Worm (Caenorhabditis elegans) whole organism, young adult: ENCODE measurements around the gene rpia-1.

Experiments
- die-1 ChIP-seq: sonication (generic microtip); optimal IDR thresholded peaks from 2 replicates; lab custom pipeline; 2016; ENCODE audit warnings: missing genotype, mild to moderate bottlenecking, missing genetic modification characterization, missing compliant biosample characterization
- egrh-3 ChIP-seq: fragments of 200-800 bp; sonication (Bioruptor generic); IDR thresholded peaks from 2 replicates; pipeline ENCODE4 v1.3.6; 2022; ENCODE audit warnings: missing genetic modification reagents, missing genetic modification characterization, missing compliant biosample characterization
- hrde-1 ChIP-seq: sonication (generic microtip); optimal IDR thresholded peaks from 2 replicates; lab custom pipeline; 2016; ENCODE audit warnings: missing genetic modification characterization, mild to moderate bottlenecking, missing compliant biosample characterization, moderate library complexity, missing genotype, missing genetic modification reagents, borderline replicate concordance
- madf-10 ChIP-seq: sonication (generic microtip); optimal IDR thresholded peaks from 2 replicates; lab custom pipeline; 2016; ENCODE audit warnings: mild to moderate bottlenecking, missing genetic modification characterization, missing compliant biosample characterization
- nfyb-1 ChIP-seq: fragments of 200-800 bp; sonication (Bioruptor generic); IDR thresholded peaks from 2 replicates; pipeline ENCODE4 v1.3.6; 2022; ENCODE audit warnings: missing genetic modification reagents, missing genetic modification characterization, missing compliant biosample characterization
- snpc-4 ChIP-seq, 5 experiments: fragments of 150-350 bp in 1 of 5; sonication (generic microtip) in 4 of 5; optimal IDR thresholded peaks; 2 replicates each; lab custom pipeline; 2014 to 2018; ENCODE audit warnings: missing genetic modification characterization in 5 of 5, missing biosample characterization in 3 of 5, antibody characterized with exemption in 2 of 5, mild to moderate bottlenecking in 2 of 5, missing compliant biosample characterization in 2 of 5, missing genotype in 2 of 5, moderate library complexity in 2 of 5, missing genetic modification reagents in 1 of 5

DNA sequence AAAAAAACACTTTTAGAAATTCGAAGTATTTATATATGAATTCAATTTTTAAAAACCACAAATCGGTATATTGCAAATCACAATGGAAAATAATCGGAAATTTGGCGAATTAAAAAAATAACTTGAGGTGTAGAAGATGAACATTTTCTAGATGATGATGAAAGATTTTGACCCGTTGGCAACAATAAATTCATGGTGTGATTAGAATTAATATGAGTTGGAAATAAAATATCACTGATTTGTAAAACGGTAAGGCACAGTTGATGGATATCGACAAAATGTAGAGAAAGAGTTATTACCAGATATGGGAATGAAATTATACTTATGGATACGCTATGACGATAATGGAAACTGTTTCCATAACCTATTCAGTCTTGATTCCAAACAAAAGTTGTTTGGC is 10.6 kb upstream of the rpia-1 start:
- TF ChIP-seq madf-10 (tag; lab: Kevin White, UChicago) (no peak), egrh-3 (GFP tag; lab: Robert Waterston, UW) (no peak), hrde-1 (no peak), nfyb-1 (GFP tag; lab: Robert Waterston, UW) (no peak), die-1 (no peak), snpc-4 (GFP tag; optimal IDR thresholded peaks at IDR 0.05; lab: Kevin White, UChicago) (no peak), snpc-4 (tag; optimal IDR thresholded peaks at IDR 0.05; lab: Kevin White, UChicago) (no peak)
